Fruit fly (Drosophila melanogaster) whole organism, embryonic: ENCODE measurements around the gene Shaw.

Experiments
- Adf1 ChIP-seq: fragments of 200-800 bp; sonication (Bioruptor generic); IDR thresholded peaks from 2 replicates; pipeline ENCODE4 v1.3.6; 2022; ENCODE audit warnings: missing biosample characterization, missing genetic modification characterization
- B-H1 ChIP-seq: fragments of 200-800 bp; sonication (Bioruptor generic); IDR thresholded peaks from 3 replicates; pipeline ENCODE4 v1.3.6; 2022; ENCODE audit warnings: missing biosample characterization, missing genetic modification characterization
- CG10274 ChIP-seq: fragments of 200-800 bp; sonication (Bioruptor generic); optimal IDR thresholded peaks from 3 replicates; lab custom pipeline; 2017; ENCODE audit warnings: missing biosample characterization, mild to moderate bottlenecking, missing genetic modification characterization
- CG10959 ChIP-seq: fragments of 200-800 bp; sonication (Bioruptor generic); IDR thresholded peaks from 2 replicates; pipeline ENCODE4 v1.3.6; 2022; ENCODE audit warnings: missing biosample characterization, missing genetic modification characterization
- CG12659 ChIP-seq: fragments of 200-800 bp; sonication (Bioruptor generic); optimal IDR thresholded peaks from 3 replicates; lab custom pipeline; 2017; ENCODE audit warnings: mild to moderate bottlenecking, missing biosample characterization, missing genetic modification reagents, missing genetic modification characterization
- CG16815 ChIP-seq: fragments of 200-800 bp; sonication (Bioruptor generic); optimal IDR thresholded peaks from 3 replicates; lab custom pipeline; 2017; ENCODE audit warnings: missing biosample characterization, mild to moderate bottlenecking, missing genetic modification characterization
- CG17328 ChIP-seq: fragments of 200-800 bp; sonication (Bioruptor generic); IDR thresholded peaks from 2 replicates; pipeline ENCODE4 v1.3.6; 2022; ENCODE audit warnings: missing biosample characterization, missing genetic modification characterization
- CG1792 ChIP-seq: fragments of 200-800 bp; sonication (Bioruptor generic); optimal IDR thresholded peaks from 2 replicates; lab custom pipeline; 2016; ENCODE audit warnings: missing biosample characterization, missing genetic modification characterization
- CG2199 ChIP-seq: fragments of 200-800 bp; sonication (Bioruptor generic); IDR thresholded peaks from 3 replicates; pipeline ENCODE4 v1.3.6; 2022; ENCODE audit warnings: missing biosample characterization, missing genetic modification characterization
- CG2875 ChIP-seq: fragments of 200-800 bp; sonication (Bioruptor generic); optimal IDR thresholded peaks from 2 replicates; lab custom pipeline; 2017; ENCODE audit warnings: missing biosample characterization, mild to moderate bottlenecking, missing genetic modification characterization, missing genetic modification reagents
- CG31441 ChIP-seq: fragments of 200-800 bp; sonication (Bioruptor generic); IDR thresholded peaks from 2 replicates; pipeline ENCODE4 v1.3.6; 2022; ENCODE audit warnings: missing biosample characterization, missing genetic modification characterization
- CG4854 ChIP-seq: fragments of 200-800 bp; sonication (Bioruptor generic); optimal IDR thresholded peaks from 2 replicates; lab custom pipeline; 2016; ENCODE audit warnings: missing biosample characterization, missing genetic modification characterization, inconsistent platforms
- CG5245 ChIP-seq: fragments of 200-800 bp; sonication (Bioruptor generic); optimal IDR thresholded peaks from 3 replicates; lab custom pipeline; 2016; ENCODE audit warnings: missing biosample characterization, missing genetic modification characterization
- CG8290 ChIP-seq, 3 experiments: fragments of 200-800 bp; sonication (Bioruptor generic); optimal IDR thresholded peaks; 2 replicates each; lab custom pipeline; 2016 to 2019; ENCODE audit warnings: missing biosample characterization in 3 of 3, missing genetic modification characterization in 3 of 3, mild to moderate bottlenecking in 2 of 3, moderate library complexity in 1 of 3
- CG8359 ChIP-seq: fragments of 200-800 bp; sonication (Bioruptor generic); optimal IDR thresholded peaks from 2 replicates; lab custom pipeline; 2017; ENCODE audit warnings: missing biosample characterization, mild to moderate bottlenecking, missing genetic modification characterization, borderline replicate concordance
- CG8765 ChIP-seq: fragments of 200-800 bp; sonication (Bioruptor generic); IDR thresholded peaks from 2 replicates; pipeline ENCODE4 v1.3.6; 2022; ENCODE audit warnings: missing biosample characterization, missing genetic modification characterization
- CG9876 ChIP-seq: fragments of 200-800 bp; sonication (Bioruptor generic); optimal IDR thresholded peaks from 2 replicates; lab custom pipeline; 2016; ENCODE audit warnings: missing biosample characterization, missing genetic modification characterization
- Camta ChIP-seq: fragments of 200-800 bp; sonication (Bioruptor generic); optimal IDR thresholded peaks from 2 replicates; lab custom pipeline; 2016; ENCODE audit warnings: missing biosample characterization, missing genetic modification characterization
- Dp ChIP-seq: fragments of 200-800 bp; sonication (Bioruptor generic); optimal IDR thresholded peaks from 2 replicates; lab custom pipeline; 2018; ENCODE audit warnings: missing biosample characterization, mild to moderate bottlenecking, missing genetic modification characterization, moderate library complexity
- Hand ChIP-seq: fragments of 200-800 bp; sonication (Bioruptor generic); optimal IDR thresholded peaks from 2 replicates; lab custom pipeline; 2017; ENCODE audit warnings: mild to moderate bottlenecking, missing biosample characterization, missing genetic modification reagents, missing genetic modification characterization
- Hey ChIP-seq: fragments of 200-800 bp; sonication (Bioruptor generic); optimal IDR thresholded peaks from 3 replicates; lab custom pipeline; 2018; ENCODE audit warnings: missing biosample characterization, mild to moderate bottlenecking, missing genetic modification characterization
- Jarid2 ChIP-seq: fragments of 200-800 bp; sonication (Bioruptor generic); optimal IDR thresholded peaks from 3 replicates; lab custom pipeline; 2017; ENCODE audit warnings: mild to moderate bottlenecking, missing biosample characterization, missing genetic modification reagents, missing genetic modification characterization
- Kr ChIP-seq: fragments of 200-800 bp; sonication (Bioruptor generic); optimal IDR thresholded peaks from 2 replicates; lab custom pipeline; 2017; ENCODE audit warnings: missing biosample characterization, mild to moderate bottlenecking, missing genetic modification characterization
- Lhr ChIP-seq: fragments of 200-800 bp; sonication (Bioruptor generic); optimal IDR thresholded peaks from 3 replicates; lab custom pipeline; 2017; ENCODE audit warnings: mild to moderate bottlenecking, missing biosample characterization, missing genetic modification reagents, missing genetic modification characterization
- Mes4 ChIP-seq: fragments of 200-800 bp; sonication (Bioruptor generic); optimal IDR thresholded peaks from 2 replicates; lab custom pipeline; 2016; ENCODE audit warnings: missing biosample characterization, missing genetic modification characterization
- Oli ChIP-seq: fragments of 200-800 bp; sonication (Bioruptor generic); optimal IDR thresholded peaks from 2 replicates; lab custom pipeline; 2018; ENCODE audit warnings: missing biosample characterization, mild to moderate bottlenecking, missing genetic modification characterization, moderate library complexity
- PHDP ChIP-seq: fragments of 200-800 bp; sonication (Bioruptor generic); optimal IDR thresholded peaks from 3 replicates; lab custom pipeline; 2018; ENCODE audit warnings: missing biosample characterization, mild to moderate bottlenecking, missing genetic modification characterization, moderate library complexity
- Sox102F ChIP-seq: fragments of 200-800 bp; sonication (Bioruptor generic); optimal IDR thresholded peaks from 2 replicates; lab custom pipeline; 2018; ENCODE audit warnings: missing biosample characterization, mild to moderate bottlenecking, missing genetic modification characterization, moderate library complexity
- Spps ChIP-seq: fragments of 200-800 bp; sonication (Bioruptor generic); optimal IDR thresholded peaks from 2 replicates; lab custom pipeline; 2018; ENCODE audit warnings: missing biosample characterization, mild to moderate bottlenecking, missing genetic modification characterization
- al ChIP-seq: fragments of 200-800 bp; sonication (Bioruptor generic); IDR thresholded peaks from 2 replicates; pipeline ENCODE4 v1.3.6; 2022; ENCODE audit warnings: missing biosample characterization, missing genetic modification characterization
- cato ChIP-seq: fragments of 200-800 bp; sonication (Bioruptor generic); optimal IDR thresholded peaks from 2 replicates; lab custom pipeline; 2016; ENCODE audit warnings: missing biosample characterization, missing genetic modification characterization, borderline replicate concordance
- caup ChIP-seq: fragments of 200-800 bp; sonication (Bioruptor generic); optimal IDR thresholded peaks from 3 replicates; lab custom pipeline; 2017; ENCODE audit warnings: missing biosample characterization, mild to moderate bottlenecking, missing genetic modification characterization, moderate library complexity; ENCODE audit not compliant: severe bottlenecking
- chm ChIP-seq: fragments of 200-800 bp; sonication (Bioruptor generic); IDR thresholded peaks from 2 replicates; pipeline ENCODE4 v1.3.6; 2022; ENCODE audit warnings: missing biosample characterization, missing genetic modification characterization
- crp ChIP-seq, 2 experiments: fragments of 200-800 bp; sonication (Bioruptor generic); optimal IDR thresholded peaks; 2 replicates in 1 of 2; 3 replicates in 1 of 2; lab custom pipeline; 2017; ENCODE audit warnings: missing biosample characterization in 2 of 2, missing genetic modification characterization in 2 of 2, mild to moderate bottlenecking in 1 of 2, moderate library complexity in 1 of 2
- emc ChIP-seq: fragments of 200-800 bp; sonication (Bioruptor generic); optimal IDR thresholded peaks from 2 replicates; lab custom pipeline; 2016; ENCODE audit warnings: missing biosample characterization, missing genetic modification characterization
- fd96Cb ChIP-seq: fragments of 200-800 bp; sonication (Bioruptor generic); optimal IDR thresholded peaks from 2 replicates; lab custom pipeline; 2018; ENCODE audit warnings: missing biosample characterization, mild to moderate bottlenecking, missing genetic modification characterization, moderate library complexity
- gem ChIP-seq: fragments of 200-800 bp; sonication (Bioruptor generic); optimal IDR thresholded peaks from 2 replicates; lab custom pipeline; 2019; ENCODE audit warnings: missing biosample characterization, mild to moderate bottlenecking, missing genetic modification characterization, moderate library complexity
- kay ChIP-seq: fragments of 200-800 bp; sonication (Bioruptor generic); optimal IDR thresholded peaks from 2 replicates; lab custom pipeline; 2016; ENCODE audit warnings: missing biosample characterization, missing genetic modification characterization
- kni ChIP-seq: fragments of 200-800 bp; sonication (Bioruptor generic); optimal IDR thresholded peaks from 3 replicates; lab custom pipeline; 2017; ENCODE audit warnings: mild to moderate bottlenecking, missing biosample characterization, missing genetic modification reagents, missing genetic modification characterization
- lilli ChIP-seq: fragments of 200-800 bp; sonication (Bioruptor generic); optimal IDR thresholded peaks from 3 replicates; lab custom pipeline; 2016; ENCODE audit warnings: missing biosample characterization, missing genetic modification characterization
- mld ChIP-seq: fragments of 200-800 bp; sonication (Bioruptor generic); IDR thresholded peaks from 3 replicates; pipeline ENCODE4 v1.3.6; 2022; ENCODE audit warnings: missing biosample characterization, missing genetic modification characterization; ENCODE audit not compliant: partially characterized antibody
- pho ChIP-seq: fragments of 200-800 bp; sonication (Bioruptor generic); optimal IDR thresholded peaks from 2 replicates; lab custom pipeline; 2016; ENCODE audit warnings: missing biosample characterization, missing genetic modification characterization
- pita ChIP-seq: fragments of 200-800 bp; sonication (Bioruptor generic); optimal IDR thresholded peaks from 2 replicates; lab custom pipeline; 2017; ENCODE audit warnings: missing biosample characterization, mild to moderate bottlenecking, missing genetic modification characterization
- pnt ChIP-seq: fragments of 200-800 bp; sonication (Bioruptor generic); optimal IDR thresholded peaks from 3 replicates; lab custom pipeline; 2016; ENCODE audit warnings: missing biosample characterization, missing genetic modification characterization
- pum ChIP-seq: fragments of 200-800 bp; sonication (Bioruptor generic); optimal IDR thresholded peaks from 2 replicates; lab custom pipeline; 2016; ENCODE audit warnings: missing biosample characterization, missing genetic modification characterization
- sens ChIP-seq: fragments of 200-800 bp; sonication (Bioruptor generic); peaks from one replicate; lab custom pipeline; 2016; ENCODE audit warnings: missing biosample characterization, missing genetic modification characterization
- tin ChIP-seq: fragments of 200-800 bp; sonication (Bioruptor generic); optimal IDR thresholded peaks from 3 replicates; lab custom pipeline; 2016; ENCODE audit warnings: missing biosample characterization, missing genetic modification characterization
- zen ChIP-seq: fragments of 200-800 bp; sonication (Bioruptor generic); optimal IDR thresholded peaks from 3 replicates; lab custom pipeline; 2018; ENCODE audit warnings: missing biosample characterization, mild to moderate bottlenecking, missing genetic modification characterization, moderate library complexity
- zf30C ChIP-seq: fragments of 200-800 bp; sonication (Bioruptor generic); optimal IDR thresholded peaks from 3 replicates; lab custom pipeline; 2018; ENCODE audit warnings: missing biosample characterization, mild to moderate bottlenecking, missing genetic modification characterization
- zfh1 ChIP-seq: fragments of 200-800 bp; sonication (Bioruptor generic); IDR thresholded peaks from 3 replicates; pipeline ENCODE4 v1.3.6; 2022; ENCODE audit warnings: missing biosample characterization, missing genetic modification characterization

Gene Shaw

dm6 chr2L:3675770-3676169 is 42.2 kb upstream of the Shaw start (continued):
- TF ChIP-seq sens (GFP tag; lab: Kevin White, UChicago) (peak; percentile 89), Lhr (peak; percentile 1), CG2199 (GFP tag; lab: Robert Waterston, UW) (0 out of 3 replicates have a peak, but pooled peaks have one; percentile 32), CG8359 (GFP tag; lab: Kevin White, UChicago) (no peak), Kr (GFP tag; lab: Kevin White, UChicago) (no peak), CG12659 (no peak), kay (GFP tag; lab: Kevin White, UChicago) (no peak), Oli (tag; lab: Kevin White, UChicago) (peak; percentile 49), mld (GFP tag; lab: Robert Waterston, UW) (no peak), zen (tag; lab: Kevin White, UChicago) (peak; percentile 64), cato (GFP tag; lab: Kevin White, UChicago) (no peak), Sox102F (GFP tag; lab: Kevin White, UChicago) (peak; percentile 25), gem (tag; lab: Kevin White, UChicago) (peak; percentile 55), Hand (GFP tag; lab: Kevin White, UChicago) (no peak), CG9876 (GFP tag; lab: Kevin White, UChicago) (no peak), Camta (no peak), pho (GFP tag; lab: Kevin White, UChicago) (no peak), CG10274 (GFP tag; lab: Kevin White, UChicago) (no peak), CG8765 (GFP tag; lab: Robert Waterston, UW) (peak; percentile 55; the same call in 1 of the 2 replicates), CG4854 (GFP tag; lab: Kevin White, UChicago) (no peak), CG2875 (GFP tag; lab: Kevin White, UChicago) (peak; percentile 13), Hey (tag; lab: Kevin White, UChicago) (no peak), CG16815 (GFP tag; lab: Kevin White, UChicago) (peak; percentile 8), Jarid2 (GFP tag; lab: Kevin White, UChicago) (no peak), tin (peak; percentile 31), CG10959 (GFP tag; lab: Robert Waterston, UW) (peak; percentile 55), pum (GFP tag; lab: Kevin White, UChicago) (peak; percentile 19), zf30C (GFP tag; lab: Kevin White, UChicago) (peak; percentile 14), CG1792 (GFP tag; lab: Kevin White, UChicago) (no peak), CG17328 (GFP tag; lab: Robert Waterston, UW) (peak; percentile 35; the same call in 1 of the 2 replicates), crp (GFP tag; optimal IDR thresholded peaks at IDR 0.05; lab: Kevin White, UChicago) (no peak), CG8290 (GFP tag; optimal IDR thresholded peaks at IDR 0.05; lab: Kevin White, UChicago) (no peak), CG8290 (tag; optimal IDR thresholded peaks at IDR 0.05; lab: Kevin White, UChicago) (no peak), CG31441 (GFP tag; lab: Robert Waterston, UW) (peak; percentile 48; the same call in 1 of the 2 replicates), kni (GFP tag; lab: Kevin White, UChicago) (no peak), Spps (tag; lab: Kevin White, UChicago) (peak; percentile 3), CG5245 (GFP tag; lab: Kevin White, UChicago) (peak; percentile 30), pita (GFP tag; lab: Kevin White, UChicago) (no peak), fd96Cb (tag; lab: Kevin White, UChicago) (peak; percentile 55), emc (no peak), al (GFP tag; lab: Robert Waterston, UW) (no peak), zfh1 (GFP tag; lab: Robert Waterston, UW) (peak; percentile 71), PHDP (tag; lab: Kevin White, UChicago) (no peak), pnt (GFP tag; lab: Kevin White, UChicago) (peak; percentile 28), Dp (GFP tag; lab: Kevin White, UChicago) (no peak), B-H1 (GFP tag; lab: Robert Waterston, UW) (no peak), lilli (GFP tag; lab: Kevin White, UChicago) (peak; percentile 9), Adf1 (GFP tag; lab: Robert Waterston, UW) (no peak), Mes4 (GFP tag; lab: Kevin White, UChicago) (no peak), chm (GFP tag; lab: Robert Waterston, UW) (peak; percentile 42; the same call in 1 of the 2 replicates), caup (no peak)
